Worm (Caenorhabditis elegans) whole organism, L4 larva: ENCODE results near the gene F22F4.5.

ENCODE experiments used
- F10B5.3 ChIP-seq: sonication (generic microtip); optimal IDR thresholded peaks from 2 replicates; lab custom pipeline; 2016; ENCODE audit warnings: mild to moderate bottlenecking, missing genetic modification characterization, missing compliant biosample characterization
- F44E2.7 ChIP-seq: fragments of 200-800 bp; sonication (Bioruptor generic); IDR thresholded peaks from 2 replicates; pipeline ENCODE4 v2.1.2; 2022; ENCODE audit warnings: missing genetic modification characterization, missing compliant biosample characterization
- T20F7.1 ChIP-seq: fragments of 200-800 bp; sonication (Bioruptor generic); optimal IDR thresholded peaks from 2 replicates; lab custom pipeline; 2018; ENCODE audit warnings: mild to moderate bottlenecking, missing genetic modification characterization, missing compliant biosample characterization
- Y105C5A.15 ChIP-seq: fragments of 200-800 bp; sonication (Bioruptor generic); IDR thresholded peaks from 2 replicates; pipeline ENCODE4 v1.3.6; 2022; ENCODE audit warnings: missing genetic modification characterization, missing compliant biosample characterization
- Y75B8A.6 ChIP-seq: fragments of 200-800 bp; sonication (Bioruptor generic); IDR thresholded peaks from 2 replicates; pipeline ENCODE4 v1.3.6; 2022; ENCODE audit warnings: missing genetic modification reagents, missing genetic modification characterization, missing compliant biosample characterization
- aha-1 ChIP-seq: fragments of 150-350 bp; peaks from one replicate; lab custom pipeline; 2014; ENCODE audit warnings: missing biosample characterization, missing genetic modification characterization
- arid-1 ChIP-seq: fragments of 200-800 bp; sonication (Bioruptor generic); conservative IDR thresholded peaks from 2 replicates; pipeline ENCODE4 v1.3.6; 2022; ENCODE audit warnings: missing genetic modification reagents, missing genetic modification characterization, missing compliant biosample characterization
- attf-4 ChIP-seq: sonication (generic microtip); optimal IDR thresholded peaks from 3 replicates; lab custom pipeline; 2017; ENCODE audit warnings: missing biosample characterization, missing genetic modification characterization
- ceh-20 ChIP-seq: fragments of 200-800 bp; sonication (Bioruptor generic); IDR thresholded peaks from 2 replicates; pipeline ENCODE4 v1.3.6; 2022; ENCODE audit warnings: missing genetic modification reagents, missing genetic modification characterization, missing compliant biosample characterization
- ceh-32 ChIP-seq: sonication (generic microtip); optimal IDR thresholded peaks from 2 replicates; lab custom pipeline; 2016; ENCODE audit warnings: mild to moderate bottlenecking, missing genetic modification characterization, missing compliant biosample characterization; ENCODE audit not compliant: poor library complexity
- ceh-44 ChIP-seq: fragments of 200-800 bp; sonication (Bioruptor generic); IDR thresholded peaks from 2 replicates; pipeline ENCODE4 v1.3.6; 2022; ENCODE audit warnings: missing genetic modification reagents, missing genetic modification characterization, missing compliant biosample characterization
- ceh-62 ChIP-seq: sonication (generic microtip); optimal IDR thresholded peaks from 2 replicates; lab custom pipeline; 2017; ENCODE audit warnings: missing biosample characterization, missing genetic modification characterization
- ctbp-1 ChIP-seq: fragments of 200-800 bp; sonication (Bioruptor generic); IDR thresholded peaks from 2 replicates; pipeline ENCODE4 v1.3.6; 2022; ENCODE audit warnings: missing genetic modification reagents, missing genetic modification characterization, missing compliant biosample characterization
- daf-12 ChIP-seq: fragments of 150-350 bp; optimal IDR thresholded peaks from 2 replicates; lab custom pipeline; 2014; ENCODE audit warnings: missing biosample characterization, missing genetic modification reagents, missing genetic modification characterization
- daf-16 ChIP-seq, 3 experiments: sonication (generic microtip); optimal IDR thresholded peaks; 2 replicates each; lab custom pipeline; 2016 to 2017; ENCODE audit warnings: missing genetic modification characterization in 3 of 3, missing genetic modification reagents in 3 of 3, mild to moderate bottlenecking in 2 of 3, missing compliant biosample characterization in 2 of 3, missing biosample characterization in 1 of 3, moderate library complexity in 1 of 3
- dmd-6 ChIP-seq: fragments of 200-800 bp; sonication (Bioruptor generic); IDR thresholded peaks from 2 replicates; pipeline ENCODE4 v1.3.6; 2022; ENCODE audit warnings: missing genetic modification reagents, missing genetic modification characterization, missing compliant biosample characterization
- dmd-8 ChIP-seq: fragments of 200-800 bp; sonication (Bioruptor generic); IDR thresholded peaks from 2 replicates; pipeline ENCODE4 v1.3.6; 2022; ENCODE audit warnings: missing genetic modification characterization, missing compliant biosample characterization
- dmd-9 ChIP-seq: fragments of 200-800 bp; sonication (Bioruptor generic); IDR thresholded peaks from 2 replicates; pipeline ENCODE4 v1.3.6; 2022; ENCODE audit warnings: missing genetic modification reagents, missing genetic modification characterization, missing compliant biosample characterization
- dve-1 ChIP-seq: sonication (generic microtip); optimal IDR thresholded peaks from 2 replicates; lab custom pipeline; 2017; ENCODE audit warnings: antibody characterized with exemption, mild to moderate bottlenecking, missing genetic modification characterization, missing compliant biosample characterization; ENCODE audit not compliant: insufficient read depth
- fos-1 ChIP-seq: fragments of 150-350 bp; optimal IDR thresholded peaks from 2 replicates; lab custom pipeline; 2014; ENCODE audit warnings: missing biosample characterization, missing genetic modification characterization
- gei-8 ChIP-seq: fragments of 200-800 bp; sonication (Bioruptor generic); optimal IDR thresholded peaks from 2 replicates; lab custom pipeline; 2018; ENCODE audit warnings: mild to moderate bottlenecking, missing genetic modification characterization, missing compliant biosample characterization
- hif-1 ChIP-seq, 2 experiments: sonication (generic microtip); optimal IDR thresholded peaks; 2 replicates each; lab custom pipeline; 2016 to 2017; ENCODE audit warnings: missing compliant biosample characterization in 2 of 2, missing genetic modification characterization in 2 of 2, missing genetic modification reagents in 2 of 2, missing genotype in 2 of 2, mild to moderate bottlenecking in 1 of 2
- hlh-11 ChIP-seq: fragments of 200-800 bp; sonication (Bioruptor generic); optimal IDR thresholded peaks from 2 replicates; lab custom pipeline; 2018; ENCODE audit warnings: mild to moderate bottlenecking, missing genetic modification characterization, missing compliant biosample characterization
- hlh-30 ChIP-seq: sonication (generic microtip); optimal IDR thresholded peaks from 2 replicates; lab custom pipeline; 2017; ENCODE audit warnings: antibody characterized with exemption, mild to moderate bottlenecking, missing genetic modification characterization, missing compliant biosample characterization; ENCODE audit not compliant: insufficient read depth
- hmg-1.1 ChIP-seq: fragments of 200-800 bp; sonication (Bioruptor generic); IDR thresholded peaks from 2 replicates; pipeline ENCODE4 v1.3.6; 2022; ENCODE audit warnings: missing genetic modification reagents, missing genetic modification characterization, missing compliant biosample characterization
- jun-1 ChIP-seq: fragments of 150-350 bp; optimal IDR thresholded peaks from 2 replicates; lab custom pipeline; 2014; ENCODE audit warnings: missing biosample characterization, missing genetic modification reagents, missing genetic modification characterization
- lin-1 ChIP-seq: fragments of 200-800 bp; sonication (Bioruptor generic); IDR thresholded peaks from 2 replicates; pipeline ENCODE4 v1.3.6; 2022; ENCODE audit warnings: missing genetic modification reagents, missing genetic modification characterization, missing compliant biosample characterization
- lin-29 ChIP-seq: fragments of 200-800 bp; sonication (Bioruptor generic); IDR thresholded peaks from 2 replicates; pipeline ENCODE4 v1.3.6; 2022; ENCODE audit warnings: missing genetic modification reagents, missing genetic modification characterization, missing compliant biosample characterization
- lir-3 ChIP-seq: sonication (generic microtip); optimal IDR thresholded peaks from 2 replicates; lab custom pipeline; 2016; ENCODE audit warnings: mild to moderate bottlenecking, missing genetic modification characterization, missing compliant biosample characterization
- lsy-2 ChIP-seq, 2 experiments: fragments of 150-350 bp in 1 of 2; sonication (generic microtip) in 1 of 2; optimal IDR thresholded peaks; 2 replicates each; lab custom pipeline; 2014 to 2017; ENCODE audit warnings: missing biosample characterization in 2 of 2, missing genetic modification characterization in 2 of 2
- madf-5 ChIP-seq, 2 experiments: fragments of 200-800 bp; sonication (Bioruptor generic); IDR thresholded peaks; 2 replicates each; pipeline ENCODE4 v1.3.6; 2022; ENCODE audit warnings: missing compliant biosample characterization in 2 of 2, missing genetic modification characterization in 2 of 2
- mdl-1 ChIP-seq, 2 experiments: fragments of 150-350 bp in 1 of 2; sonication (generic microtip) in 1 of 2; optimal IDR thresholded peaks; 2 replicates each; lab custom pipeline; 2014 to 2017; ENCODE audit warnings: missing biosample characterization in 2 of 2, missing genetic modification characterization in 2 of 2
- mdt-29 ChIP-seq: fragments of 200-800 bp; sonication (Bioruptor generic); IDR thresholded peaks from 2 replicates; pipeline ENCODE4 v1.3.6; 2022; ENCODE audit warnings: missing genetic modification reagents, missing genetic modification characterization, missing compliant biosample characterization
- mep-1 ChIP-seq: fragments of 150-350 bp; sonication (generic microtip); optimal IDR thresholded peaks from 3 replicates; lab custom pipeline; 2014; ENCODE audit warnings: missing biosample characterization, missing genetic modification characterization
- mxl-3 ChIP-seq: fragments of 200-800 bp; sonication (Bioruptor generic); optimal IDR thresholded peaks from 2 replicates; lab custom pipeline; 2018; ENCODE audit warnings: mild to moderate bottlenecking, missing genetic modification characterization, missing compliant biosample characterization
- nhr-10 ChIP-seq: fragments of 150-350 bp; optimal IDR thresholded peaks from 2 replicates; lab custom pipeline; 2014; ENCODE audit warnings: missing biosample characterization, missing genetic modification characterization
- nhr-11 ChIP-seq: fragments of 150-350 bp; optimal IDR thresholded peaks from 2 replicates; lab custom pipeline; 2014; ENCODE audit warnings: missing biosample characterization, missing genetic modification characterization
- nhr-111 ChIP-seq: fragments of 200-800 bp; sonication (Bioruptor generic); optimal IDR thresholded peaks from 2 replicates; lab custom pipeline; 2018; ENCODE audit warnings: mild to moderate bottlenecking, missing genetic modification characterization, missing compliant biosample characterization
- nhr-28 ChIP-seq: fragments of 150-350 bp; optimal IDR thresholded peaks from 2 replicates; lab custom pipeline; 2014; ENCODE audit warnings: missing biosample characterization, missing genetic modification characterization
- nhr-42 ChIP-seq: fragments of 200-800 bp; sonication (Bioruptor generic); IDR thresholded peaks from 2 replicates; pipeline ENCODE4 v1.3.6; 2022; ENCODE audit warnings: missing genetic modification characterization, missing compliant biosample characterization
- nhr-48 ChIP-seq: sonication (generic microtip); optimal IDR thresholded peaks from 2 replicates; lab custom pipeline; 2016; ENCODE audit warnings: mild to moderate bottlenecking, missing genetic modification characterization, missing compliant biosample characterization
- nhr-77 ChIP-seq: fragments of 150-350 bp; optimal IDR thresholded peaks from 2 replicates; lab custom pipeline; 2014; ENCODE audit warnings: missing biosample characterization, missing genetic modification characterization
- set-16 ChIP-seq: fragments of 200-800 bp; sonication (Bioruptor generic); IDR thresholded peaks from 2 replicates; pipeline ENCODE4 v1.3.6; 2022; ENCODE audit warnings: missing genetic modification reagents, missing genetic modification characterization, missing compliant biosample characterization
- skn-1 ChIP-seq: fragments of 150-350 bp; optimal IDR thresholded peaks from 2 replicates; lab custom pipeline; 2014; ENCODE audit warnings: missing biosample characterization, missing genetic modification characterization
- tag-97 ChIP-seq: fragments of 200-800 bp; sonication (Bioruptor generic); IDR thresholded peaks from 2 replicates; pipeline ENCODE4 v1.3.6; 2022; ENCODE audit warnings: missing genetic modification characterization, missing compliant biosample characterization
- tra-1 ChIP-seq: fragments of 200-800 bp; sonication (Bioruptor generic); IDR thresholded peaks from 2 replicates; pipeline ENCODE4 v1.3.6; 2022; ENCODE audit warnings: missing genetic modification reagents, missing genetic modification characterization, missing compliant biosample characterization
- unc-62 ChIP-seq, 3 experiments: fragments of 150-350 bp in 1 of 3; sonication (generic microtip); optimal IDR thresholded peaks in 2 of 3; peaks in 1 of 3; 1 replicate in 1 of 3; 2 replicates in 2 of 3; lab custom pipeline; 2014 to 2017; ENCODE audit warnings: missing biosample characterization in 3 of 3, missing genetic modification characterization in 3 of 3, missing genetic modification reagents in 3 of 3, missing genotype in 1 of 3
- vab-7 ChIP-seq: fragments of 200-800 bp; sonication (Bioruptor generic); IDR thresholded peaks from 2 replicates; pipeline ENCODE4 v1.3.6; 2022; ENCODE audit warnings: missing genetic modification reagents, missing genetic modification characterization, missing compliant biosample characterization
- zip-2 ChIP-seq: fragments of 150-350 bp; optimal IDR thresholded peaks from 2 replicates; lab custom pipeline; 2014; ENCODE audit warnings: missing biosample characterization, missing genetic modification characterization

Gene F22F4.5

DNA sequence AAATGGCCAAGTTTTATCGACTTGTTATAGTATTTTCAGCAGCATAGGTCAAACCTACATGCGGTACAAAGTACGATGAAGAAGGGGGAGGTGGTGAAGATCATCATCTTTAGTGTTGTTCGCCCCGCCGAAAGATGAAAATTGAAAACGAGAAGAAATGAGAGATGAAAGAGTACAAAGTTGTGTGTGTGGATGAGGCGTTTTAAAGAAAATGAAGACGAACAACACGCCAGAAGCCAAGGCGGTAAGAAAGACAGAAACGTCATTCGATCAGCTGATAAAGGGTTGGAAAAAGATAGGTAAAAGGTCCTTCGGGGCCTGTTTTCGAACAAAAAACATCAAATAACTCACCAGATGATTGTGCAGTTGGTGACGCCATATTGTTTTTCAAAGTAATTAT lies 48.8 kb downstream of the F22F4.5 start (continued):
- TF ChIP-seq hlh-11 (tag; lab: Kevin White, UChicago) (peak; percentile 72), gei-8 (no peak), nhr-42 (no peak), attf-4 (tag; lab: Kevin White, UChicago) (no peak), arid-1 (GFP tag; lab: Robert Waterston, UW) (no peak), dmd-8 (GFP tag; lab: Robert Waterston, UW) (no peak), lsy-2 (tag; optimal IDR thresholded peaks at IDR 0.05; lab: Kevin White, UChicago) (peak in 1 of 2 experiments; percentile 11), jun-1 (tag; lab: Kevin White, UChicago) (no peak), F10B5.3 (tag; lab: Kevin White, UChicago) (no peak), Y105C5A.15 (no peak)
- TF ChIP-seq, all 104 proteins: peak for 8

DNA sequence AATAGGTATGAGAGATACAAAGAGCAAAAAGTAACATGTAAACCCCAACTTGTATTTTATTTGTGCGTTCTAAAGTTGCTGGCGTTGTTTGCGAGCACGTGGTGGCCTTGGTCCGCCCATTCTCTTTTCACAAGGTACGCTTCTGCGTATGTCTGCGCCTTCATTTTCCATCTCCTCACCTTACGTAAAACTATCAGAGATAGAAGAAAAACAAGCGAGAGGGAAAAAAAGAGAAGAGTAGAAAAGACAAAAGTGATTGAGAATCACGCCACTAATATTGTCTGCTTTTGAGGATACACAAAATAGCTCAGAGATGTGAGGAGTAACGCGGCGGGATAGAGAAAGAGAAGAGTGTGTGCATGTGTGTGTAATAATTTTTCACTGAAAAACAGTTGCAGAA lies 50.5 kb downstream of the F22F4.5 start:
- TF ChIP-seq fos-1 (tag; lab: Kevin White, UChicago) (no peak), mxl-3 (GFP tag; lab: Kevin White, UChicago) (peak; percentile 86), nhr-28 (tag; lab: Kevin White, UChicago) (peak; percentile 77), tra-1 (0 out of 2 replicates have a peak, but pooled peaks have one; percentile 29), F44E2.7 (GFP tag; lab: Robert Waterston, UW) (no peak), nhr-11 (tag; lab: Kevin White, UChicago) (peak; percentile 86), madf-5 (GFP tag; IDR thresholded peaks at IDR 0.05; lab: Robert Waterston, UW) (no peak), hlh-30 (tag; lab: Kevin White, UChicago) (peak; percentile 87), mep-1 (tag; lab: Kevin White, UChicago) (peak; percentile 38), nhr-48 (tag; lab: Kevin White, UChicago) (no peak), daf-12 (tag; lab: Kevin White, UChicago) (no peak), lin-1 (GFP tag; lab: Robert Waterston, UW) (no peak), ceh-32 (tag; lab: Kevin White, UChicago) (no peak), ceh-20 (GFP tag; lab: Robert Waterston, UW) (no peak), dmd-6 (GFP tag; lab: Robert Waterston, UW) (0 out of 2 replicates have a peak, but pooled peaks have one; percentile 17), aha-1 (peak; percentile 29), zip-2 (tag; lab: Kevin White, UChicago) (no peak), dve-1 (peak; percentile 50), daf-16 (GFP tag; optimal IDR thresholded peaks at IDR 0.05; lab: Kevin White, UChicago) (peak in 1 of 2 experiments; percentile 93), daf-16 (tag; optimal IDR thresholded peaks at IDR 0.05; lab: Kevin White, UChicago) (peak; percentile 37), vab-7 (GFP tag; lab: Robert Waterston, UW) (no peak), mdt-29 (GFP tag; lab: Robert Waterston, UW) (no peak), unc-62 (GFP tag; optimal IDR thresholded peaks at IDR 0.05 in 1 of 2; lab: Kevin White, UChicago) (peak in 1 of 2 experiments; percentile 95), unc-62 (tag; optimal IDR thresholded peaks at IDR 0.05; lab: Kevin White, UChicago) (no peak), nhr-77 (tag; lab: Kevin White, UChicago) (peak; percentile 34), lin-29 (GFP tag; lab: Robert Waterston, UW) (no peak), T20F7.1 (GFP tag; lab: Kevin White, UChicago) (no peak), nhr-10 (peak; percentile 7), hmg-1.1 (GFP tag; lab: Robert Waterston, UW) (no peak), nhr-111 (GFP tag; lab: Kevin White, UChicago) (no peak), set-16 (GFP tag; lab: Robert Waterston, UW) (no peak), mdl-1 (tag; optimal IDR thresholded peaks at IDR 0.05; lab: Kevin White, UChicago) (peak; percentile 73 to 90), lir-3 (tag; lab: Kevin White, UChicago) (no peak), ceh-44 (GFP tag; lab: Robert Waterston, UW) (no peak), skn-1 (no peak), hif-1 (tag; optimal IDR thresholded peaks at IDR 0.05; lab: Kevin White, UChicago) (peak in 1 of 2 experiments; percentile 14), tag-97 (GFP tag; lab: Robert Waterston, UW) (no peak), ctbp-1 (GFP tag; lab: Robert Waterston, UW) (no peak), dmd-9 (GFP tag; lab: Robert Waterston, UW) (no peak), Y75B8A.6 (GFP tag; lab: Robert Waterston, UW) (no peak), hlh-11 (tag; lab: Kevin White, UChicago) (peak; percentile 82), ceh-62 (no peak)
